Fruit fly (Drosophila melanogaster) whole organism, embryonic: Measurements from ENCODE around the gene Sbf.
A peak's percentile ranks its signal among the peaks of the same experiment; 100 is the strongest.

Experiments
- Asciz ChIP-seq: fragments of 200-800 bp; sonication (Bioruptor generic); optimal IDR thresholded peaks from 2 replicates; lab custom pipeline; 2017; ENCODE audit warnings: missing biosample characterization, mild to moderate bottlenecking, missing genetic modification characterization, missing genetic modification reagents
- CG10209 ChIP-seq: fragments of 200-800 bp; sonication (Bioruptor generic); optimal IDR thresholded peaks from 3 replicates; lab custom pipeline; 2017; ENCODE audit warnings: missing biosample characterization, mild to moderate bottlenecking, missing genetic modification characterization, missing genetic modification reagents
- CG10366 ChIP-seq: fragments of 200-800 bp; sonication (Bioruptor generic); IDR thresholded peaks from 2 replicates; pipeline ENCODE4 v1.3.6; 2022; ENCODE audit warnings: missing biosample characterization, missing genetic modification characterization
- CG10565 ChIP-seq: fragments of 200-800 bp; sonication (Bioruptor generic); optimal IDR thresholded peaks from 3 replicates; lab custom pipeline; 2016; ENCODE audit warnings: missing biosample characterization, mild to moderate bottlenecking, missing genetic modification characterization
- CG11093 ChIP-seq: fragments of 200-800 bp; sonication (Bioruptor generic); IDR thresholded peaks from 3 replicates; pipeline ENCODE4 v1.3.6; 2022; ENCODE audit warnings: missing biosample characterization, missing genetic modification characterization
- CG11398 ChIP-seq: fragments of 200-800 bp; sonication (Bioruptor generic); optimal IDR thresholded peaks from 2 replicates; lab custom pipeline; 2016; ENCODE audit warnings: missing biosample characterization, missing genetic modification characterization
- CG11504 ChIP-seq: fragments of 200-800 bp; sonication (Bioruptor generic); optimal IDR thresholded peaks from 3 replicates; lab custom pipeline; 2019; ENCODE audit warnings: missing biosample characterization, mild to moderate bottlenecking, missing genetic modification characterization, moderate library complexity
- CG11695 ChIP-seq: fragments of 200-800 bp; sonication (Bioruptor generic); IDR thresholded peaks from 3 replicates; pipeline ENCODE4 v1.3.6; 2022; ENCODE audit warnings: missing biosample characterization, missing genetic modification characterization
- CG12071 ChIP-seq: fragments of 200-800 bp; sonication (Bioruptor generic); optimal IDR thresholded peaks from 3 replicates; lab custom pipeline; 2018; ENCODE audit warnings: missing biosample characterization, mild to moderate bottlenecking, missing genetic modification characterization
- CG13287 ChIP-seq: fragments of 200-800 bp; sonication (Bioruptor generic); IDR thresholded peaks from 2 replicates; pipeline ENCODE4 v1.3.6; 2022; ENCODE audit warnings: missing biosample characterization, missing genetic modification characterization; ENCODE audit not compliant: partially characterized antibody
- CG13424 ChIP-seq: fragments of 200-800 bp; sonication (Bioruptor generic); optimal IDR thresholded peaks from 2 replicates; lab custom pipeline; 2019; ENCODE audit warnings: missing biosample characterization, mild to moderate bottlenecking, missing genetic modification characterization, moderate library complexity
- CG14014 ChIP-seq: fragments of 200-800 bp; sonication (Bioruptor generic); IDR thresholded peaks from 2 replicates; pipeline ENCODE4 v1.3.6; 2022; ENCODE audit warnings: missing biosample characterization, missing genetic modification characterization
- CG16815 ChIP-seq: fragments of 200-800 bp; sonication (Bioruptor generic); optimal IDR thresholded peaks from 3 replicates; lab custom pipeline; 2017; ENCODE audit warnings: missing biosample characterization, mild to moderate bottlenecking, missing genetic modification characterization
- CG17361 ChIP-seq: fragments of 200-800 bp; sonication (Bioruptor generic); IDR thresholded peaks from 3 replicates; pipeline ENCODE4 v1.3.6; 2022; ENCODE audit warnings: missing biosample characterization, missing genetic modification characterization
- CG18262 ChIP-seq: fragments of 200-800 bp; optimal IDR thresholded peaks from 3 replicates; lab custom pipeline; 2019; ENCODE audit warnings: missing biosample characterization, mild to moderate bottlenecking, missing genetic modification characterization, moderate library complexity
- CG2120 ChIP-seq: fragments of 200-800 bp; sonication (Bioruptor generic); optimal IDR thresholded peaks from 3 replicates; lab custom pipeline; 2016; ENCODE audit warnings: missing biosample characterization, missing genetic modification characterization
- CG2199 ChIP-seq: fragments of 200-800 bp; sonication (Bioruptor generic); IDR thresholded peaks from 3 replicates; pipeline ENCODE4 v1.3.6; 2022; ENCODE audit warnings: missing biosample characterization, missing genetic modification characterization
- CG4424 ChIP-seq: fragments of 200-800 bp; sonication (Bioruptor generic); optimal IDR thresholded peaks from 3 replicates; lab custom pipeline; 2016; ENCODE audit warnings: missing biosample characterization, missing genetic modification characterization
- CG4820 ChIP-seq: fragments of 200-800 bp; sonication (Bioruptor generic); optimal IDR thresholded peaks from 3 replicates; lab custom pipeline; 2016; ENCODE audit warnings: missing biosample characterization, missing genetic modification characterization
- CG5180 ChIP-seq: fragments of 200-800 bp; sonication (Bioruptor generic); optimal IDR thresholded peaks from 3 replicates; lab custom pipeline; 2017; ENCODE audit warnings: missing biosample characterization, missing genetic modification characterization, mild to moderate bottlenecking, moderate library complexity, missing genetic modification reagents
- CG7271 ChIP-seq: fragments of 200-800 bp; sonication (Bioruptor generic); optimal IDR thresholded peaks from 2 replicates; lab custom pipeline; 2018; ENCODE audit warnings: missing biosample characterization, mild to moderate bottlenecking, missing genetic modification characterization, moderate library complexity
- CG7928 ChIP-seq: fragments of 200-800 bp; sonication (Bioruptor generic); optimal IDR thresholded peaks from 2 replicates; lab custom pipeline; 2017; ENCODE audit warnings: missing biosample characterization, mild to moderate bottlenecking, missing genetic modification characterization
- CG9437 ChIP-seq: fragments of 200-800 bp; sonication (Bioruptor generic); optimal IDR thresholded peaks from 2 replicates; lab custom pipeline; 2018; ENCODE audit warnings: missing biosample characterization, mild to moderate bottlenecking, missing genetic modification characterization
- CoRest ChIP-seq: fragments of 200-800 bp; sonication (Bioruptor generic); optimal IDR thresholded peaks from 3 replicates; lab custom pipeline; 2018; ENCODE audit warnings: missing biosample characterization, mild to moderate bottlenecking, missing genetic modification characterization, moderate library complexity
- E2f2 ChIP-seq: fragments of 200-800 bp; sonication (Bioruptor generic); IDR thresholded peaks from 2 replicates; pipeline ENCODE4 v1.3.6; 2022; ENCODE audit warnings: missing biosample characterization, missing genetic modification characterization
- Fer1 ChIP-seq: fragments of 200-800 bp; sonication (Bioruptor generic); optimal IDR thresholded peaks from 2 replicates; lab custom pipeline; 2017; ENCODE audit warnings: missing biosample characterization, mild to moderate bottlenecking, missing genetic modification characterization
- Mad ChIP-seq: fragments of 200-800 bp; sonication (Bioruptor generic); optimal IDR thresholded peaks from 2 replicates; lab custom pipeline; 2016; ENCODE audit warnings: missing biosample characterization, missing genetic modification characterization
- NK7.1 ChIP-seq: fragments of 200-800 bp; sonication (Bioruptor generic); optimal IDR thresholded peaks from 3 replicates; lab custom pipeline; 2016; ENCODE audit warnings: missing biosample characterization, missing genetic modification characterization
- Scr ChIP-seq: fragments of 200-800 bp; sonication (Bioruptor generic); IDR thresholded peaks from 2 replicates; pipeline ENCODE4 v1.3.6; 2022; ENCODE audit warnings: missing biosample characterization, missing genetic modification characterization; ENCODE audit not compliant: partially characterized antibody
- Spps ChIP-seq: fragments of 200-800 bp; sonication (Bioruptor generic); optimal IDR thresholded peaks from 2 replicates; lab custom pipeline; 2018; ENCODE audit warnings: missing biosample characterization, mild to moderate bottlenecking, missing genetic modification characterization
- Stat92E ChIP-seq, 3 experiments: fragments of >200 bp in 2 of 3; fragments of 200-800 bp in 1 of 3; sonication (Bioruptor generic) in 1 of 3; optimal IDR thresholded peaks; 2 replicates each; lab custom pipeline; 2017 to 2019; ENCODE audit warnings: missing biosample characterization in 3 of 3, missing genetic modification characterization in 3 of 3, mild to moderate bottlenecking in 1 of 3, moderate library complexity in 1 of 3
- abd-A ChIP-seq: fragments of 200-800 bp; sonication (Bioruptor generic); optimal IDR thresholded peaks from 3 replicates; lab custom pipeline; 2019; ENCODE audit warnings: missing biosample characterization, mild to moderate bottlenecking, missing genetic modification characterization, moderate library complexity
- ase ChIP-seq: fragments of 200-800 bp; sonication (Bioruptor generic); IDR thresholded peaks from 3 replicates; pipeline ENCODE4 v1.3.6; 2022; ENCODE audit warnings: missing biosample characterization, missing genetic modification characterization
- bab2 ChIP-seq: fragments of 200-800 bp; sonication (Bioruptor generic); optimal IDR thresholded peaks from 2 replicates; lab custom pipeline; 2016; ENCODE audit warnings: missing biosample characterization, missing genetic modification characterization
- chn ChIP-seq: fragments of 200-800 bp; sonication (Bioruptor generic); optimal IDR thresholded peaks from 2 replicates; lab custom pipeline; 2016; ENCODE audit warnings: missing biosample characterization, missing genetic modification characterization
- disco-r ChIP-seq: fragments of 200-800 bp; sonication (Bioruptor generic); optimal IDR thresholded peaks from 2 replicates; lab custom pipeline; 2016; ENCODE audit warnings: missing biosample characterization, missing genetic modification characterization
- dysf ChIP-seq: fragments of 200-800 bp; sonication (Bioruptor generic); IDR thresholded peaks from 3 replicates; pipeline ENCODE4 v1.3.6; 2022; ENCODE audit warnings: missing biosample characterization, missing genetic modification characterization
- fd102C ChIP-seq: fragments of 200-800 bp; sonication (Bioruptor generic); optimal IDR thresholded peaks from 2 replicates; lab custom pipeline; 2018; ENCODE audit warnings: missing biosample characterization, mild to moderate bottlenecking, missing genetic modification characterization, moderate library complexity
- fd3F ChIP-seq: fragments of 200-800 bp; sonication (Bioruptor generic); optimal IDR thresholded peaks from 2 replicates; lab custom pipeline; 2018; ENCODE audit warnings: missing biosample characterization, mild to moderate bottlenecking, missing genetic modification characterization, moderate library complexity
- fd64A ChIP-seq: fragments of 200-800 bp; sonication (Bioruptor generic); optimal IDR thresholded peaks from 3 replicates; lab custom pipeline; 2018; ENCODE audit warnings: missing biosample characterization, mild to moderate bottlenecking, missing genetic modification characterization
- gfzf ChIP-seq: fragments of 200-800 bp; sonication (Bioruptor generic); optimal IDR thresholded peaks from 2 replicates; lab custom pipeline; 2016; ENCODE audit warnings: missing biosample characterization, mild to moderate bottlenecking, missing genetic modification characterization, moderate library complexity
- gt ChIP-seq: fragments of 200-800 bp; sonication (Bioruptor generic); IDR thresholded peaks from 2 replicates; pipeline ENCODE4 v1.3.6; 2022; ENCODE audit warnings: missing biosample characterization, missing genetic modification characterization
- jing ChIP-seq: fragments of 200-800 bp; sonication (Bioruptor generic); optimal IDR thresholded peaks from 2 replicates; lab custom pipeline; 2018; ENCODE audit warnings: missing biosample characterization, mild to moderate bottlenecking, missing genetic modification characterization
- jumu ChIP-seq: fragments of 200-800 bp; sonication (Bioruptor generic); optimal IDR thresholded peaks from 3 replicates; lab custom pipeline; 2016; ENCODE audit warnings: missing biosample characterization, missing genetic modification characterization
- lmd ChIP-seq: fragments of 200-800 bp; sonication (Bioruptor generic); IDR thresholded peaks from 2 replicates; pipeline ENCODE4 v1.3.6; 2022; ENCODE audit warnings: missing biosample characterization, missing genetic modification characterization
- phol ChIP-seq: fragments of 200-800 bp; sonication (Bioruptor generic); optimal IDR thresholded peaks from 3 replicates; lab custom pipeline; 2018; ENCODE audit warnings: missing biosample characterization, mild to moderate bottlenecking, missing genetic modification characterization, moderate library complexity
- pum ChIP-seq: fragments of 200-800 bp; sonication (Bioruptor generic); optimal IDR thresholded peaks from 2 replicates; lab custom pipeline; 2016; ENCODE audit warnings: missing biosample characterization, missing genetic modification characterization
- repo ChIP-seq: fragments of 200-800 bp; sonication (Bioruptor generic); optimal IDR thresholded peaks from 2 replicates; lab custom pipeline; 2016; ENCODE audit warnings: missing biosample characterization, missing genetic modification characterization
- sim ChIP-seq: fragments of 200-800 bp; sonication (Bioruptor generic); IDR thresholded peaks from 2 replicates; pipeline ENCODE4 v1.3.6; 2022; ENCODE audit warnings: missing biosample characterization, missing genetic modification characterization
- sima ChIP-seq: fragments of 200-800 bp; sonication (Bioruptor generic); optimal IDR thresholded peaks from 2 replicates; lab custom pipeline; 2016; ENCODE audit warnings: missing biosample characterization, missing genetic modification characterization
- slou ChIP-seq: fragments of 200-800 bp; sonication (Bioruptor generic); optimal IDR thresholded peaks from 3 replicates; lab custom pipeline; 2016; ENCODE audit warnings: missing biosample characterization, missing genetic modification characterization
- vfl ChIP-seq: fragments of 200-800 bp; sonication (Bioruptor generic); optimal IDR thresholded peaks from 2 replicates; lab custom pipeline; 2016; ENCODE audit warnings: missing biosample characterization, missing genetic modification characterization

Sbf gene

dm6 chr3R:11809620-11810019, 12.9 kb upstream of the Sbf start (continued):
- no peak for TF ChIP-seq CG4820 (GFP tag; lab: Kevin White, UChicago)
- TF ChIP-seq abd-A, result no peak
- no peak for TF ChIP-seq NK7.1
- no peak for TF ChIP-seq slou (GFP tag; lab: Kevin White, UChicago)
- TF ChIP-seq CG16815 (GFP tag; lab: Kevin White, UChicago), result no peak
- no peak for TF ChIP-seq CG10209 (GFP tag; lab: Kevin White, UChicago)
- TF ChIP-seq Fer1 (GFP tag; lab: Kevin White, UChicago), result peak; percentile 18
- TF ChIP-seq pum (GFP tag; lab: Kevin White, UChicago), result no peak
- TF ChIP-seq dysf (GFP tag; lab: Robert Waterston, UW), result no peak
- no peak for TF ChIP-seq jumu (GFP tag; lab: Kevin White, UChicago)
- TF ChIP-seq repo (GFP tag; lab: Kevin White, UChicago), result no peak
- TF ChIP-seq bab2 (GFP tag; lab: Kevin White, UChicago), result no peak
- TF ChIP-seq CG11093 (GFP tag; lab: Robert Waterston, UW), result no peak
- TF ChIP-seq sim (GFP tag; lab: Robert Waterston, UW), result no peak
- TF ChIP-seq CG17361 (GFP tag; lab: Robert Waterston, UW), result peak; percentile 28; the same call in 1 of the 3 replicates
- TF ChIP-seq gt (GFP tag; lab: Robert Waterston, UW), result no peak
- TF ChIP-seq Stat92E (GFP tag; optimal IDR thresholded peaks at IDR 0.05; lab: Kevin White, UChicago), result no peak
- TF ChIP-seq chn (GFP tag; lab: Kevin White, UChicago), result no peak
- TF ChIP-seq CG10366 (GFP tag; lab: Robert Waterston, UW), result no peak
- TF ChIP-seq CG7928 (GFP tag; lab: Kevin White, UChicago), result peak; percentile 14
- no peak for TF ChIP-seq disco-r
- TF ChIP-seq ase, result no peak
- TF ChIP-seq CG13424, result peak; percentile 43
- no peak for TF ChIP-seq CG11398 (GFP tag; lab: Kevin White, UChicago)
- no peak for TF ChIP-seq gfzf
- peak; percentile 49 for TF ChIP-seq fd3F
- no peak for TF ChIP-seq CG5180 (GFP tag; lab: Kevin White, UChicago)
- no peak for TF ChIP-seq jing (GFP tag; lab: Kevin White, UChicago)
- TF ChIP-seq CG13287, result no peak
- TF ChIP-seq CG11504, result peak; percentile 49
- TF ChIP-seq CoRest (tag; lab: Kevin White, UChicago), result peak; percentile 38
- TF ChIP-seq CG12071 (GFP tag; lab: Kevin White, UChicago), result peak; percentile 86
- TF ChIP-seq CG10565, result no peak
- TF ChIP-seq CG14014 (GFP tag; lab: Robert Waterston, UW), result peak; percentile 41; the same call in 1 of the 2 replicates
- TF ChIP-seq CG2199 (GFP tag; lab: Robert Waterston, UW), result no peak
- TF ChIP-seq fd64A (GFP tag; lab: Kevin White, UChicago), result peak; percentile 65
- no peak for TF ChIP-seq CG11695 (GFP tag; lab: Robert Waterston, UW)
- TF ChIP-seq fd102C, result no peak
- TF ChIP-seq vfl, result no peak
- no peak for TF ChIP-seq CG2120 (GFP tag; lab: Kevin White, UChicago)
- TF ChIP-seq CG9437, result no peak
- TF ChIP-seq phol (tag; lab: Kevin White, UChicago), result no peak
- no peak for TF ChIP-seq CG4424
- TF ChIP-seq Mad (GFP tag; lab: Kevin White, UChicago), result no peak
- TF ChIP-seq CG7271 (tag; lab: Kevin White, UChicago), result peak; percentile 47
- TF ChIP-seq CG18262, result peak; percentile 43
- TF ChIP-seq Asciz, result peak; percentile 58
- TF ChIP-seq Spps (tag; lab: Kevin White, UChicago), result peak; percentile 15
- no peak for TF ChIP-seq sima (GFP tag; lab: Kevin White, UChicago)
- TF ChIP-seq E2f2 (GFP tag; lab: Robert Waterston, UW), result no peak
- no peak for TF ChIP-seq Scr (GFP tag; lab: Robert Waterston, UW)
- no peak for TF ChIP-seq lmd (GFP tag; lab: Robert Waterston, UW)
